Worm (Caenorhabditis elegans): ENCODE measurements around the gene kdin-1.

Gene kdin-1

ce11 chrIV:11025941-11026340 is 12.5 kb upstream of the kdin-1 start (continued):
- TF ChIP-seq mdt-29 (GFP tag; IDR thresholded peaks at IDR 0.05) (peak; percentile 57; the same call in 1 of the 2 replicates), mdl-1 (tag; optimal IDR thresholded peaks at IDR 0.05) (no peak), nhr-42 (GFP tag; IDR thresholded peaks at IDR 0.05) (peak; percentile 50; the same call in 1 of the 2 replicates), unc-130 (GFP tag; optimal IDR thresholded peaks at IDR 0.05) (peak; percentile 75), daf-19 (GFP tag; conservative IDR thresholded peaks at IDR 0.05) (peak; percentile 85), F37D6.2 (tag; optimal IDR thresholded peaks at IDR 0.05) (no peak), ceh-82 (tag; optimal IDR thresholded peaks at IDR 0.05) (no peak), ztf-7 (tag; optimal IDR thresholded peaks at IDR 0.05) (no peak), spr-1 (tag; optimal IDR thresholded peaks at IDR 0.05) (peak; percentile 77), cey-2 (tag; optimal IDR thresholded peaks at IDR 0.05; ENCODE audit: borderline replicate concordance, insufficient read depth) (no peak), zag-1 (tag; optimal IDR thresholded peaks at IDR 0.05) (no peak), ceh-20 (GFP tag; IDR thresholded peaks at IDR 0.05) (peak; percentile 71), sdz-12 (GFP tag; optimal IDR thresholded peaks at IDR 0.05) (no peak), tag-97 (GFP tag; IDR thresholded peaks at IDR 0.05) (no peak), zip-11 (GFP tag; IDR thresholded peaks at IDR 0.05) (no peak), fos-1 (tag; optimal IDR thresholded peaks at IDR 0.05) (no peak), ceh-28 (tag; optimal IDR thresholded peaks at IDR 0.05) (no peak), ZK337.2 (GFP tag; IDR thresholded peaks at IDR 0.05) (peak; percentile 65; the same call in 1 of the 2 replicates), ceh-32 (tag; optimal IDR thresholded peaks at IDR 0.05; ENCODE audit: poor library complexity) (no peak), nhr-237 (tag; optimal IDR thresholded peaks at IDR 0.05) (no peak), ZK546.5 (tag; optimal IDR thresholded peaks at IDR 0.05) (no peak), egl-27 (tag; optimal IDR thresholded peaks at IDR 0.05) (no peak), dmd-9 (GFP tag; IDR thresholded peaks at IDR 0.05) (no peak), nhr-11 (tag; optimal IDR thresholded peaks at IDR 0.05) (no peak), F49E8.2 (tag; optimal IDR thresholded peaks at IDR 0.05; ENCODE audit: borderline replicate concordance) (peak; percentile 91), hlh-30 (tag; optimal IDR thresholded peaks at IDR 0.05; ENCODE audit: insufficient read depth) (no peak), mxl-2 (GFP tag; conservative IDR thresholded peaks at IDR 0.05) (0 out of 2 replicates have a peak, but pooled peaks have one; percentile 23), T26A8.4 (GFP tag; IDR thresholded peaks at IDR 0.05) (peak; percentile 72), duxl-1 (tag; optimal IDR thresholded peaks at IDR 0.05; ENCODE audit: poor library complexity) (peak; percentile 18), Y48G9A.11 (GFP tag; IDR thresholded peaks at IDR 0.05) (peak; percentile 76), nhr-10 (tag; optimal IDR thresholded peaks at IDR 0.05) (no peak), hif-1 (tag; optimal IDR thresholded peaks at IDR 0.05) (peak in 1 of 2 experiments; percentile 54), F26F4.8 (GFP tag; conservative IDR thresholded peaks at IDR 0.05) (peak; percentile 89), hmg-1.1 (GFP tag; IDR thresholded peaks at IDR 0.05) (no peak), spr-3 (GFP tag; optimal IDR thresholded peaks at IDR 0.05) (peak; percentile 65), php-3 (GFP tag; IDR thresholded peaks at IDR 0.05) (peak; percentile 79), skn-1 (tag; optimal IDR thresholded peaks at IDR 0.05) (no peak), madf-5 (GFP tag; IDR thresholded peaks at IDR 0.05) (peak; percentile 28 to 76; a peak in 1 of 4 replicates), hlh-11 (tag; optimal IDR thresholded peaks at IDR 0.05) (no peak), lin-1 (GFP tag; IDR thresholded peaks at IDR 0.05) (peak; percentile 78)

DNA sequence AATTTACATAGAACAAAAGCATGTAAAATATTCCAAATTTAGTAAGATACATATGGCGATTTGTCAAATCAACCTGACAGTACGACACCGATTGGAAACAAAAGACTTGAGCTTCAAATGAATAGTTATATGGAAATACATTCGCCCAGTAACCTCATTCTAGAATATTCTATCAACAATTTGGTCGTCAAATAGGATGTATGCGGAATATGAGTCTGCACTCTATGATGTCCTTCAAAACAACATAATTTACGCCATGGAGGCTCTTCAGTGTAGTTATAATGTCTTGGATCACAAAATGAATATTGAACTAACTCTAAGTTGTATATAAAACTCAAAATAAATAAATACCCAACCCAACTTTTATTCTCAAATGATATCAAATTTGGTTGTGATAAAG is 11.8 kb upstream of the kdin-1 start:
- no peak for TF ChIP-seq ceh-62 (tag; optimal IDR thresholded peaks at IDR 0.05)
- TF ChIP-seq nhr-76 (tag; optimal IDR thresholded peaks at IDR 0.05): no peak
- TF ChIP-seq ceh-20 (GFP tag; IDR thresholded peaks at IDR 0.05): peak; percentile 7; the same call in 1 of the 2 replicates
- no peak for TF ChIP-seq dmd-8 (GFP tag; IDR thresholded peaks at IDR 0.05)
- TF ChIP-seq lim-7 (GFP tag; IDR thresholded peaks at IDR 0.05): peak; percentile 52; the same call in 1 of the 2 replicates
- no peak for TF ChIP-seq aha-1 (tag)
- TF ChIP-seq spr-1 (tag; optimal IDR thresholded peaks at IDR 0.05): no peak
- TF ChIP-seq fkh-10 (GFP tag; optimal IDR thresholded peaks at IDR 0.05): peak; percentile 32
- peak; percentile 12; the same call in 1 of the 2 replicates for TF ChIP-seq T26A8.4 (GFP tag; IDR thresholded peaks at IDR 0.05)
- TF ChIP-seq nhr-111 (GFP tag; optimal IDR thresholded peaks at IDR 0.05): peak; percentile 19
- TF ChIP-seq hlh-11 (tag; optimal IDR thresholded peaks at IDR 0.05): peak; percentile 19
- TF ChIP-seq nhr-77 (tag; optimal IDR thresholded peaks at IDR 0.05): no peak
- TF ChIP-seq attf-4 (tag; optimal IDR thresholded peaks at IDR 0.05): no peak
- peak; percentile 23 for TF ChIP-seq dpl-1 (GFP tag; optimal IDR thresholded peaks at IDR 0.05)
- TF ChIP-seq Y105C5A.15 (GFP tag; IDR thresholded peaks at IDR 0.05): no peak
- TF ChIP-seq nhr-25 (tag; optimal IDR thresholded peaks at IDR 0.05; ENCODE audit: borderline replicate concordance, insufficient read depth): no peak
